Fruit fly (Drosophila melanogaster) whole organism, prepupa: Measurements from ENCODE around the gene CG43088.

Experiments
- CG10631 ChIP-seq: fragments of 200-800 bp; sonication (Bioruptor generic); optimal IDR thresholded peaks from 2 replicates; lab custom pipeline; 2016; ENCODE audit warnings: missing biosample characterization, missing genetic modification characterization
- CG10669 ChIP-seq: fragments of 200-800 bp; sonication (Bioruptor generic); optimal IDR thresholded peaks from 3 replicates; lab custom pipeline; 2018; ENCODE audit warnings: missing biosample characterization, mild to moderate bottlenecking, missing genetic modification characterization, moderate library complexity
- CG11762 ChIP-seq: fragments of 200-800 bp; sonication (Bioruptor generic); optimal IDR thresholded peaks from 3 replicates; lab custom pipeline; 2016; ENCODE audit warnings: missing biosample characterization, missing genetic modification characterization; ENCODE audit not compliant: insufficient read depth
- CG11902 ChIP-seq: fragments of 200-800 bp; sonication (Bioruptor generic); optimal IDR thresholded peaks from 3 replicates; lab custom pipeline; 2016; ENCODE audit warnings: missing biosample characterization, missing genetic modification characterization
- CG1621 ChIP-seq: fragments of 200-800 bp; sonication (Bioruptor generic); optimal IDR thresholded peaks from 3 replicates; lab custom pipeline; 2018; ENCODE audit warnings: missing biosample characterization, mild to moderate bottlenecking, missing genetic modification characterization
- CG16779 ChIP-seq: fragments of 200-800 bp; sonication (Bioruptor generic); optimal IDR thresholded peaks from 3 replicates; lab custom pipeline; 2017; ENCODE audit warnings: missing biosample characterization, mild to moderate bottlenecking, missing genetic modification characterization
- CG3032 ChIP-seq: fragments of 200-800 bp; optimal IDR thresholded peaks from 2 replicates; lab custom pipeline; 2019; ENCODE audit warnings: missing biosample characterization, mild to moderate bottlenecking, missing genetic modification characterization, moderate library complexity
- CG32006 ChIP-seq: fragments of 200-800 bp; sonication (Bioruptor generic); optimal IDR thresholded peaks from 3 replicates; lab custom pipeline; 2017; ENCODE audit warnings: missing biosample characterization, mild to moderate bottlenecking, missing genetic modification characterization
- CG34406 ChIP-seq: fragments of 200-800 bp; sonication (Bioruptor generic); optimal IDR thresholded peaks from 3 replicates; lab custom pipeline; 2016; ENCODE audit warnings: missing biosample characterization, missing genetic modification characterization
- CG3919 ChIP-seq: fragments of 200-800 bp; sonication (Bioruptor generic); optimal IDR thresholded peaks from 3 replicates; lab custom pipeline; 2016; ENCODE audit warnings: missing biosample characterization, missing genetic modification characterization
- CG6163 ChIP-seq: fragments of 200-800 bp; sonication (Bioruptor generic); IDR thresholded peaks from 3 replicates; pipeline ENCODE4 v1.3.6; 2022; ENCODE audit warnings: missing biosample characterization, missing genetic modification characterization
- CG6792 ChIP-seq: fragments of 200-800 bp; sonication (Bioruptor generic); optimal IDR thresholded peaks from 3 replicates; lab custom pipeline; 2016; ENCODE audit warnings: missing biosample characterization, missing genetic modification characterization
- CG6808 ChIP-seq: fragments of 200-800 bp; sonication (Bioruptor generic); optimal IDR thresholded peaks from 3 replicates; lab custom pipeline; 2017; ENCODE audit warnings: missing biosample characterization, missing genetic modification characterization, mild to moderate bottlenecking, moderate library complexity, missing genetic modification reagents
- CG6854 ChIP-seq: fragments of 200-800 bp; sonication (Bioruptor generic); optimal IDR thresholded peaks from 2 replicates; lab custom pipeline; 2017; ENCODE audit warnings: missing biosample characterization, mild to moderate bottlenecking, missing genetic modification characterization
- CG7368 ChIP-seq: fragments of 200-800 bp; sonication (Bioruptor generic); optimal IDR thresholded peaks from 3 replicates; lab custom pipeline; 2016; ENCODE audit warnings: missing biosample characterization, missing genetic modification characterization
- CG8119 ChIP-seq: fragments of 200-800 bp; sonication (Bioruptor generic); IDR thresholded peaks from 3 replicates; pipeline ENCODE4 v1.3.6; 2022; ENCODE audit warnings: missing biosample characterization, missing genetic modification characterization
- CG8319 ChIP-seq: fragments of 200-800 bp; sonication (Bioruptor generic); optimal IDR thresholded peaks from 3 replicates; lab custom pipeline; 2016; ENCODE audit warnings: missing biosample characterization, missing genetic modification characterization
- CG9139 ChIP-seq: fragments of 200-800 bp; sonication (Bioruptor generic); optimal IDR thresholded peaks from 3 replicates; lab custom pipeline; 2017; ENCODE audit warnings: missing biosample characterization, mild to moderate bottlenecking, missing genetic modification characterization
- Eip75B ChIP-seq: fragments of 200-800 bp; sonication (Bioruptor generic); optimal IDR thresholded peaks from 3 replicates; lab custom pipeline; 2016; ENCODE audit warnings: missing biosample characterization, missing genetic modification characterization
- Eip78C ChIP-seq: fragments of 200-800 bp; sonication (Bioruptor generic); peaks from one replicate; lab custom pipeline; 2016; ENCODE audit warnings: missing biosample characterization, missing genetic modification characterization
- Eip93F ChIP-seq: fragments of 200-800 bp; sonication (Bioruptor generic); optimal IDR thresholded peaks from 2 replicates; lab custom pipeline; 2016; ENCODE audit warnings: missing biosample characterization, mild to moderate bottlenecking, missing genetic modification characterization
- Ets21C ChIP-seq: fragments of 200-800 bp; sonication (Bioruptor generic); optimal IDR thresholded peaks from 3 replicates; lab custom pipeline; 2016; ENCODE audit warnings: missing biosample characterization, missing genetic modification characterization
- Ets96B ChIP-seq: fragments of 200-800 bp; optimal IDR thresholded peaks from 2 replicates; lab custom pipeline; 2019; ENCODE audit warnings: missing biosample characterization, mild to moderate bottlenecking, missing genetic modification characterization, moderate library complexity
- Gug ChIP-seq: fragments of 200-800 bp; sonication (Bioruptor generic); IDR thresholded peaks from 2 replicates; pipeline ENCODE4 v1.3.6; 2022; ENCODE audit warnings: missing biosample characterization, missing genetic modification characterization
- Hr39 ChIP-seq: fragments of 200-800 bp; sonication (Bioruptor generic); optimal IDR thresholded peaks from 2 replicates; lab custom pipeline; 2016; ENCODE audit warnings: missing biosample characterization, missing genetic modification characterization
- Hr4 ChIP-seq: fragments of 200-800 bp; sonication (Bioruptor generic); optimal IDR thresholded peaks from 3 replicates; lab custom pipeline; 2016; ENCODE audit warnings: missing biosample characterization, missing genetic modification characterization
- Lpt ChIP-seq: fragments of 200-800 bp; sonication (Bioruptor generic); optimal IDR thresholded peaks from 3 replicates; lab custom pipeline; 2016; ENCODE audit warnings: missing biosample characterization, missing genetic modification characterization
- Met ChIP-seq: fragments of 200-800 bp; sonication (Bioruptor generic); optimal IDR thresholded peaks from 3 replicates; lab custom pipeline; 2016; ENCODE audit warnings: missing biosample characterization, missing genetic modification characterization
- Sox102F ChIP-seq: fragments of 200-800 bp; sonication (Bioruptor generic); optimal IDR thresholded peaks from 2 replicates; lab custom pipeline; 2016; ENCODE audit warnings: missing biosample characterization, mild to moderate bottlenecking, missing genetic modification characterization
- Sox14 ChIP-seq: fragments of 200-800 bp; sonication (Bioruptor generic); optimal IDR thresholded peaks from 3 replicates; lab custom pipeline; 2016; ENCODE audit warnings: missing biosample characterization, missing genetic modification characterization
- Sox15 ChIP-seq: fragments of 200-800 bp; sonication (Bioruptor generic); optimal IDR thresholded peaks from 3 replicates; lab custom pipeline; 2016; ENCODE audit warnings: missing biosample characterization, missing genetic modification characterization
- achi ChIP-seq: fragments of 200-800 bp; sonication (Bioruptor generic); optimal IDR thresholded peaks from 3 replicates; lab custom pipeline; 2016; ENCODE audit warnings: missing biosample characterization, missing genetic modification characterization
- acj6 ChIP-seq: fragments of 200-800 bp; sonication (Bioruptor generic); optimal IDR thresholded peaks from 3 replicates; lab custom pipeline; 2016; ENCODE audit warnings: missing biosample characterization, missing genetic modification characterization
- cyc ChIP-seq: fragments of 200-800 bp; sonication (Bioruptor generic); optimal IDR thresholded peaks from 3 replicates; lab custom pipeline; 2016; ENCODE audit warnings: missing biosample characterization, missing genetic modification characterization
- dac ChIP-seq: fragments of 200-800 bp; sonication (Bioruptor generic); optimal IDR thresholded peaks from 2 replicates; lab custom pipeline; 2017; ENCODE audit warnings: missing biosample characterization, mild to moderate bottlenecking, missing genetic modification characterization
- dsx ChIP-seq: fragments of 200-800 bp; optimal IDR thresholded peaks from 3 replicates; lab custom pipeline; 2019; ENCODE audit warnings: missing biosample characterization, mild to moderate bottlenecking, missing genetic modification characterization, moderate library complexity; ENCODE audit not compliant: poor library complexity, severe bottlenecking
- fd59A ChIP-seq: fragments of 200-800 bp; sonication (Bioruptor generic); optimal IDR thresholded peaks from 2 replicates; lab custom pipeline; 2017; ENCODE audit warnings: missing biosample characterization, mild to moderate bottlenecking, missing genetic modification characterization, missing genetic modification reagents
- fd85E ChIP-seq: fragments of 200-800 bp; sonication (Bioruptor generic); optimal IDR thresholded peaks from 3 replicates; lab custom pipeline; 2016; ENCODE audit warnings: missing biosample characterization, missing genetic modification characterization
- fkh ChIP-seq: fragments of 200-800 bp; sonication (Bioruptor generic); optimal IDR thresholded peaks from 3 replicates; lab custom pipeline; 2017; ENCODE audit warnings: missing biosample characterization, mild to moderate bottlenecking, missing genetic modification characterization, moderate library complexity
- lz ChIP-seq: fragments of 200-800 bp; sonication (Bioruptor generic); optimal IDR thresholded peaks from 3 replicates; lab custom pipeline; 2016; ENCODE audit warnings: missing biosample characterization, missing genetic modification characterization
- salr ChIP-seq, 2 experiments: fragments of 200-800 bp; sonication (Bioruptor generic); optimal IDR thresholded peaks; 3 replicates each; lab custom pipeline; 2016 to 2018; ENCODE audit warnings: missing biosample characterization in 2 of 2, missing genetic modification characterization in 2 of 2, mild to moderate bottlenecking in 1 of 2
- spab ChIP-seq: fragments of 200-800 bp; sonication (Bioruptor generic); optimal IDR thresholded peaks from 2 replicates; lab custom pipeline; 2017; ENCODE audit warnings: missing biosample characterization, mild to moderate bottlenecking, missing genetic modification characterization, missing genetic modification reagents
- ss ChIP-seq, 2 experiments: fragments of 200-800 bp; sonication (Bioruptor generic); optimal IDR thresholded peaks; 2 replicates in 1 of 2; 3 replicates in 1 of 2; lab custom pipeline; 2017 to 2018; ENCODE audit warnings: mild to moderate bottlenecking in 2 of 2, missing biosample characterization in 2 of 2, missing genetic modification characterization in 2 of 2, moderate library complexity in 1 of 2
- svp ChIP-seq: fragments of 200-800 bp; sonication (Bioruptor generic); peaks from one replicate; lab custom pipeline; 2016; ENCODE audit warnings: missing biosample characterization, missing genetic modification characterization
- topi ChIP-seq: fragments of 200-800 bp; sonication (Bioruptor generic); optimal IDR thresholded peaks from 3 replicates; lab custom pipeline; 2016; ENCODE audit warnings: missing biosample characterization, missing genetic modification characterization

CG43088 gene

DNA sequence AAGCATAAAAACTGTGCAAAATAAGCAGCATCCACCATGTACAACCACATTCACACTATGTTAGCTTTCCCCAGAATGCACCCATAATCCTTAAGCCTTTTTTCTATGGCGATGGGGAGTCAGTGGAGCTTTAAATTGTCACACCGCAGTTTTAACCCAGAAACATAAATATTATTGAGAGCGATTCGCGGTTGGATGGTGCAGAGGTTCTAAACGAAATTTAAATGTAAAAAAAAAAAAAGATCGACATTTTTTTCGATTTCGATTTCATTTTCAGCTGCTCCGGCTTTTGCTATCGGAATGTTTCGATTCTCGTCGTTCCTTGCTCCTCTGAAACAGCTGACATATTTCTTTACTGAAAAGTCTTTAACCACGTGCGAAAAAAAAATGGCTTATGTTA is at the start of gene CG43088:
TSS of gene CG43088 (plus strand) at position 301 of the 400 bp plus-strand sequence.
- TF ChIP-seq Eip93F (GFP tag; lab: Kevin White, UChicago) (no peak), CG8319 (GFP tag; lab: Kevin White, UChicago) (no peak), CG1621 (tag; lab: Kevin White, UChicago) (no peak), dsx (no peak), Gug (no peak), Sox102F (GFP tag; lab: Kevin White, UChicago) (no peak), Ets21C (GFP tag; lab: Kevin White, UChicago) (no peak), ss (GFP tag; optimal IDR thresholded peaks at IDR 0.05; lab: Kevin White, UChicago) (no peak), dac (GFP tag; lab: Kevin White, UChicago) (no peak), CG3032 (tag; lab: Kevin White, UChicago) (no peak), Sox14 (GFP tag; lab: Kevin White, UChicago) (no peak), CG6163 (GFP tag; lab: Robert Waterston, UW) (no peak), lz (GFP tag; lab: Kevin White, UChicago) (no peak), CG11902 (GFP tag; lab: Kevin White, UChicago) (no peak), CG11762 (GFP tag; lab: Kevin White, UChicago) (no peak), fkh (GFP tag; lab: Kevin White, UChicago) (no peak), achi (GFP tag; lab: Kevin White, UChicago) (no peak), svp (GFP tag; lab: Kevin White, UChicago) (no peak), CG7368 (no peak)
- TF ChIP-seq, all 60 proteins: peak for 0

- TF ChIP-seq Eip78C (GFP tag; lab: Kevin White, UChicago) (peak; percentile 51), CG10669 (GFP tag; lab: Kevin White, UChicago) (peak; percentile 99), CG8319 (GFP tag; lab: Kevin White, UChicago) (peak; percentile 94), Eip75B (no peak), cyc (GFP tag; lab: Kevin White, UChicago) (no peak), Ets21C (GFP tag; lab: Kevin White, UChicago) (no peak), Gug (no peak), CG9139 (GFP tag; lab: Kevin White, UChicago) (no peak), Sox102F (GFP tag; lab: Kevin White, UChicago) (no peak), ss (GFP tag; optimal IDR thresholded peaks at IDR 0.05; lab: Kevin White, UChicago) (peak in 1 of 2 experiments; percentile 11), Met (GFP tag; lab: Kevin White, UChicago) (no peak), CG6792 (GFP tag; lab: Kevin White, UChicago) (no peak), Hr4 (no peak), CG7368 (no peak), CG6854 (no peak), dsx (peak; percentile 25), topi (GFP tag; lab: Kevin White, UChicago) (no peak), Ets96B (tag; lab: Kevin White, UChicago) (no peak), fkh (GFP tag; lab: Kevin White, UChicago) (no peak), fd85E (GFP tag; lab: Kevin White, UChicago) (no peak), CG16779 (tag; lab: Kevin White, UChicago) (no peak), CG3919 (GFP tag; lab: Kevin White, UChicago) (peak; percentile 38), fd59A (GFP tag; lab: Kevin White, UChicago) (no peak), CG11902 (GFP tag; lab: Kevin White, UChicago) (no peak), acj6 (no peak)
- TF ChIP-seq, all 60 proteins: peak for 6
These were observed 48.5 kb upstream of the CG43088 start, which contains the start of gene NetA for dm6 chrX:14653691-14654090. NetA (minus strand) TSS chrX:14653928.

dm6 chrX:14669233-14669632 is 32.9 kb upstream of the CG43088 start:
- peak; percentile 40 for TF ChIP-seq CG10669 (GFP tag; lab: Kevin White, UChicago)
- peak; percentile 16 for TF ChIP-seq Hr4
- TF ChIP-seq achi (GFP tag; lab: Kevin White, UChicago): peak; percentile 14
- peak; percentile 8 for TF ChIP-seq spab (GFP tag; lab: Kevin White, UChicago)
- peak; percentile 2 for TF ChIP-seq CG6808 (GFP tag; lab: Kevin White, UChicago)
- peak; percentile 64 for TF ChIP-seq svp (GFP tag; lab: Kevin White, UChicago)
- peak; percentile 62 for TF ChIP-seq CG32006 (GFP tag; lab: Kevin White, UChicago)
- no peak for TF ChIP-seq Lpt (GFP tag; lab: Kevin White, UChicago)
- TF ChIP-seq Sox15 (GFP tag; lab: Kevin White, UChicago): no peak
- peak; percentile 47 for TF ChIP-seq CG10631 (GFP tag; lab: Kevin White, UChicago)
- TF ChIP-seq CG6792 (GFP tag; lab: Kevin White, UChicago): peak; percentile 14
- peak in 1 of 2 experiments; percentile 19 for TF ChIP-seq ss (GFP tag; optimal IDR thresholded peaks at IDR 0.05; lab: Kevin White, UChicago)
- TF ChIP-seq dac (GFP tag; lab: Kevin White, UChicago): peak; percentile 3
- peak; percentile 16 for TF ChIP-seq CG34406
- TF ChIP-seq salr (GFP tag; optimal IDR thresholded peaks at IDR 0.05; lab: Kevin White, UChicago): peak in 1 of 2 experiments; percentile 37
- peak; percentile 6 for TF ChIP-seq fd59A (GFP tag; lab: Kevin White, UChicago)
- TF ChIP-seq CG3032 (tag; lab: Kevin White, UChicago): peak; percentile 33
- TF ChIP-seq CG8119 (GFP tag; lab: Robert Waterston, UW): no peak
- TF ChIP-seq acj6: peak; percentile 23
- peak; percentile 14 for TF ChIP-seq Met (GFP tag; lab: Kevin White, UChicago)
- no peak for TF ChIP-seq Hr39
- no peak for TF ChIP-seq Eip93F (GFP tag; lab: Kevin White, UChicago)
- TF ChIP-seq Sox14 (GFP tag; lab: Kevin White, UChicago): no peak
